Fruit fly (Drosophila melanogaster): Measurements from ENCODE around the gene SWIP.

The SWIP gene

DNA sequence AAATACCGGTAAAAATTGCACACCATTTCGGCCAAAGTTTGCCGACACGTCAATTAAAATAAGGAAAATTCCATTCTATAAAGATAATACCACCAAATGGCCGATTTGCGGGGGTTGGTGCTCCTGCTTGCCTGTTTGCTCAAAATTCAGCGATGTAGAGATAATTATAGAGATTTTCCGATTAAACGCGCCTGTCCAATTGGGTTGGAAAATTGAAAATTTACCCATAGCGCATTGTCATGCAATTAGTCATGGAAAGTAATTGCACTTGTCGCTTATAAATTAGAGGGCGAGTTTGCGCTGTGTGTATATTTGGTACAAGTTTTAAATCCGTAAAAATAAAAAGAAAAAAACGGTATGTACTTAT is 6.0 kb downstream of the SWIP start:
- TF ChIP-seq Myc (optimal IDR thresholded peaks at IDR 0.05) (no peak), h (optimal IDR thresholded peaks at IDR 0.05) (no peak), ttk (optimal IDR thresholded peaks at IDR 0.05) (no peak), psq (optimal IDR thresholded peaks at IDR 0.05) (no peak), insv (optimal IDR thresholded peaks at IDR 0.05) (no peak), Sin3A (optimal IDR thresholded peaks at IDR 0.05) (no peak)

DNA sequence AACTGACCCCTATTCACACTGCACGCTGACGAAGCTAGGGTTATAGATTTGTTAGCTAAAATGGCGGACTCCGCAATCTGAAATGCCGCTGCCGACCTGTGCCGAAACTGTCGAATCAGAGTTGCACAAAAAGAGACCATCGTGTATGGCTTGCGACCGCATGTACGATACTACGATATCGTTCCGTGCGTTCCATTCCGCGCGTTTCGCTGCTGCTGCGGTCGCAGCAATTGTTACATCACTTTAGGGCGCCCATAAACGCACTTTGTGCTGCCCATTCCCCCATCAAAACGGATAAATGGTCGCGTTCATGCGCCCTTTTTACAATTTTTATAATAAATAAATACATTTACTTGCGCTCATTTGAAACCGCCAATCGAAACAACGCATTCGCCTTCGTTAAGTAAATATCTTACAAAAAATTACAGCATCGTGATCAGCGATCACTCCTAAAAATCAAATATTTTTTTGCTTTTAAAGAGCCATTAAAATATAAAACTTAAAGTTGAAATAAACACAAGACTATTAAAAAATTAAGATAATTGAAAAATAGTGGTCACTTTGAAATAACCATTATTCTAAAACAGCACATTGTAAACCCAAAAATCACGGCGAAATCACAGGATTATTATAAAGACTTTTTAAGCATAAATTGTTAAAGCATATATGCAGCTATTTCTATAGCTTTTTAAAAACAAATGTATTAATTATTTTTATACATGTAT is 6.8 kb downstream of the SWIP start, which contains the start of gene Cyp1:
TSS of gene Cyp1 (minus strand) at position 174 of the 725 bp plus-strand sequence.
- TF ChIP-seq ttk (optimal IDR thresholded peaks at IDR 0.05), result no peak
- no peak for TF ChIP-seq Sin3A (optimal IDR thresholded peaks at IDR 0.05)
- TF ChIP-seq psq (optimal IDR thresholded peaks at IDR 0.05), result no peak
- no peak for TF ChIP-seq Myc (optimal IDR thresholded peaks at IDR 0.05)
- TF ChIP-seq h (optimal IDR thresholded peaks at IDR 0.05), result no peak
- TF ChIP-seq insv (optimal IDR thresholded peaks at IDR 0.05), result no peak

DNA sequence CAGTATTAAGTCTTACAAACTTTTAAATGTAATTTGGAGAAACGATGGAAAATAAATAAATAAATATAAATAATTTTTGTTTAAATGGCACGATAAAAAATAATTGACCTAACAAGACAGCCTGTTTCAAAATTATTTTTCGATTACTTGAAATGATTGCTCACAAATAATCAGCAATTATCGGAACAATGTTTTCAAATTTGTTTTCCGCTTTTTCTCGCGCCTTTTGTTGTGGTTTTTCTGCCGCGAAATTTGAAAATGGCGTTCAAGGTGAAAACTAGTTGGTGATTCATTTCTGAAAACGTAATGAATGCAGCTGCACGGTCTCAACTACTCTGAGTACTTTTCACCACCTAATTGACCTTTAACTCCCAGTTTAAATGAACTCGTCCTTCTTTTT is 7.5 kb downstream of the SWIP start:
- TF ChIP-seq Sin3A (optimal IDR thresholded peaks at IDR 0.05), result no peak

DNA sequence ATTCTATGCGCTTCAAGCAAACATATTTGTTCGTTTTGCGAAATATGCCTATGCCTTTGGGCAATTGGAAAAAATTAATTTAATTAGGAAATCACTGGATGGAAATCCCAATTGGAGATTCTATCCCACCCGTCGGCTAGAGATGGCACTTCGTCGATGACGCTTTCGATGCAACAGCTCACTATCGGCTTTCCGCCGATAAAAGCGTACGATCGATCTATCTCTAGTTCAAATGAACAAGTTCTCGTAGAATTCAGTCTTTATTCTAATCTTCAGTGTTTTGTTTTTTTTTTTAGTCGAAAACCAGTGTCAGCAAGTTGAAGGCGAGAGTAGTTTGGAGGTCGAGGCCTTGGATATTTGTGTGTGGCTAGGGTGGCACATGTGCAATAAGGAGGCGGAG is 9.6 kb downstream of the SWIP start, which contains the start of the genes CG9917 and CG32579:
TSS of gene CG9917 (minus strand) at position 169 of the 400 bp plus-strand sequence.
TSS of gene CG32579 (plus strand) at position 224 of the 400 bp plus-strand sequence.
- no peak for TF ChIP-seq Myc (optimal IDR thresholded peaks at IDR 0.05)
- TF ChIP-seq h (optimal IDR thresholded peaks at IDR 0.05), result no peak
- no peak for TF ChIP-seq Sin3A (optimal IDR thresholded peaks at IDR 0.05)
- no peak for TF ChIP-seq ttk (optimal IDR thresholded peaks at IDR 0.05)
- no peak for TF ChIP-seq psq (optimal IDR thresholded peaks at IDR 0.05)
- TF ChIP-seq insv (optimal IDR thresholded peaks at IDR 0.05), result no peak

DNA sequence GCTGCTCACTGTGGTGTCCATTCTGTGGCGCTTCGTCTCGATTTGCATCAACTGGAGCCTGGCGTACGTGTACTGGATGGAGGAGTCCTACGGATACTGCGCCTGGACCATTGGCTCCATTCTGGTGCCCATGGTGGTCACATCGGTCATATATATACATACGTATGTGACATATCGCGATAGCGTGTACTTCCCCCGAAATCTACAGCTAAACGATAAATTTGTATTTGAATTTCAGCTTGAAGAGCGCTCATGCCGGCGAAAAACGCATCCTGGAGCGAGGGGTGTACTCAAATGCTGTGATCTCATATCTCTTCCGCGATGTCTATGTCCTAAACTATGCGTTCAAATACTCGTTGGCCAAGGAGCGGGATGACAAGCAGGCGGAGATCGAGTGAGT is 10.0 kb downstream of the SWIP start:
- TF ChIP-seq Sin3A (optimal IDR thresholded peaks at IDR 0.05) (no peak), ttk (optimal IDR thresholded peaks at IDR 0.05) (no peak), h (optimal IDR thresholded peaks at IDR 0.05) (no peak), psq (optimal IDR thresholded peaks at IDR 0.05) (no peak), insv (optimal IDR thresholded peaks at IDR 0.05) (no peak), Myc (optimal IDR thresholded peaks at IDR 0.05) (no peak)

DNA sequence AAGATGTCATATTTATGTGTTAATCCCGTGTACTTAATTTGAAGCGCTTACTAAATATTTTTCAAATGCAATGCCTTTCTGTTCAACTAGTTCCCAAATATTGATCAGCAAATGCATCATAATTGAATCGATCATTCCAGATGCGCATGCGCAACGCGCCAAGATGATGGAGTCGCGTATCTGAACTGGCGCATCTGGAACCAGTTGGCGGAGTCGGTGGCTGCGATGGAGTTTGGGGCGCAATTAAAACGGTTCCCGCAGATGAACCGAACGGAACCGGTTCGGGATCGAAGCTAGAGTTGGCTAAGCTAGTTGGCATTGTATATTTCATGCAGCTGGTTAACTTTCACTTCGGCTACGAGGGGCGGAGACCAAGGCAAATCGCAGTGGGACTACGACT is 12.0 kb downstream of the SWIP start, which contains the start of gene CalpC:
TSS of gene CalpC (plus strand) at position 292 of the 400 bp plus-strand sequence.
- TF ChIP-seq Myc (optimal IDR thresholded peaks at IDR 0.05), result no peak
- no peak for TF ChIP-seq ttk (optimal IDR thresholded peaks at IDR 0.05)
- no peak for TF ChIP-seq h (optimal IDR thresholded peaks at IDR 0.05)
- no peak for TF ChIP-seq Sin3A (optimal IDR thresholded peaks at IDR 0.05)
- TF ChIP-seq insv (optimal IDR thresholded peaks at IDR 0.05), result no peak
- no peak for TF ChIP-seq psq (optimal IDR thresholded peaks at IDR 0.05)

DNA sequence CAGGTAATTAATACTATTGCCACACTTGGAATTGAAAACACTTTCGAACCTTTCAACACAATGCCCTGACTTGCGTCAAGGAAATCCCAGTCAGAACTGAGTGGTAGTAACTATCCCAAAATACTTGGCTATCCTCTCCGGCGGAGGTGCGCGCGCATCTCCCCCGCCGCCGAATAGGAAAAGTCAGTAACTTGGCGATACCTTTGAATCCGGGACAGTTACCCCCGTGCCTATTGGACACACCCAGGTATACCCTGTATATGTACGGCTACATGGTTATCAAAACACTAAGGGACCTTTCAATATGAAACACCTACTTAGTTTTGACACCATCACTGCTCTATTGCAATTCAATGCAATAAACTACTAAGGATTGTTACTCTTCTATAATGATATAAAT is 17.1 kb downstream of the SWIP start, which contains the start of gene CG9919:
TSS of gene CG9919 (minus strand) at position 101 of the 400 bp plus-strand sequence.
- no peak for TF ChIP-seq h (optimal IDR thresholded peaks at IDR 0.05)
- TF ChIP-seq Myc (optimal IDR thresholded peaks at IDR 0.05), result no peak
- TF ChIP-seq insv (optimal IDR thresholded peaks at IDR 0.05), result no peak
- no peak for TF ChIP-seq psq (optimal IDR thresholded peaks at IDR 0.05)
- TF ChIP-seq ttk (optimal IDR thresholded peaks at IDR 0.05), result no peak
- TF ChIP-seq Sin3A (optimal IDR thresholded peaks at IDR 0.05), result no peak

DNA sequence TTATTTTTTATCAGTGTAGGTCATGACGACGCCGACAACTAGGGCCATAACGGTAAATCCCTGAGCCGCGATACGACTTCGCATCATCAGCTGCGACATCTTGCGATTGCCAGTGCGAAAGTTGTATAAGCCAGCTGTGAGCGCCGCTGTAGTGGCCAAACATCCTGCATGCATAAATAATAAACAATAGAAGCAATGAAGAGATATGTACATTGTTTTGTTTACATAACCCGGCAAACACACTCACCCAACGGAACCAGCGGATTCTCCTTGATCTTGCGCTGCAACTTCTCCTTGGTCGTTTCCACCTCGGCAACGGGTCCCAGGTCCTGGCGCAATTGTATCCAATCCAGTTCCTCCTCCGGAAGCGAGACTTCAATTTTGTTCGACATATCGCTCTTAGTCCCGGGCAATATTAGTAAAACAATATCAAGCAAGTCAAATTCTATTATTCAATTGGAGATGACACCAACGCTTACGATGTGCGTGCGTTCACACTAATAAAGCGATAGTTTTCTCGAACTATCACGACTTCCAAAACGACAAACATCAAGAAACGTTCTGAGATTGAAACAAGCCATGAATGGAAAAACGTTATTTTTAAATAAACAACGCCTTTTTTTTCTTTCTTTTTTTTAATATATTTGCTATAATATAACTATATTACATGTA is 18.2 kb downstream of the SWIP start:
- no peak for TF ChIP-seq h (optimal IDR thresholded peaks at IDR 0.05)
- TF ChIP-seq Myc (optimal IDR thresholded peaks at IDR 0.05), result no peak
- no peak for TF ChIP-seq insv (optimal IDR thresholded peaks at IDR 0.05)
- TF ChIP-seq ttk (optimal IDR thresholded peaks at IDR 0.05), result no peak
- no peak for TF ChIP-seq Sin3A (optimal IDR thresholded peaks at IDR 0.05)
- no peak for TF ChIP-seq psq (optimal IDR thresholded peaks at IDR 0.05)

DNA sequence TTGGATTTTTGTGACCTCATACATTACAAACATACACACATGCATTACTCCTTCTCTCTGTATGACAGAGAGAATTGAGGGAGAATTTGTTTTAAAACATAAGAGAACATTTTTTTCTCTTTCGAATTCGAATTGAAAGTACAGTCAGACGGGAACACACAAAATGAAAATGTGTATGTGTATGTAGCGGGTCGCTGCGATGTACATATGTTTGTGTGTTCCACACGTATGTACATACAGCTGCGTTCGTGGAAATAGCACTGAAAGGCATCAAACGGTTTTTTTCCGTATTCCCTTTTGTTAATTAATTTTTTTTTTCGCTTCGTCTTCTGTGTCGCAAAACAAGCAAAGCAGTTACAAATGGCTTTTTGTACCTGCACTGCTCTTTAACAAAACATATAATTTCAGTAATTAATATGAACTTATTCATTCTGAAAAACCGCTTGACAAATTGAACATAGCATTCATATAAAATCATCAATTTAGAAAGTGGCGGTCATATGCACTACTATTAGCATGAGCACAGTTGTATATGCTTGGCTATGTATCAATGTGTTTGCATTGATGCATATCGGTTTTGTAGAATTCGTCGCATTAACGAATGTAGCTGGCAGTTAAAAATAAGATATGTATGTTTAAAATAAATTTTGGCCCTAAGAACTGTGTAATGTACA is 19.2 kb downstream of the SWIP start:
- TF ChIP-seq Sin3A (optimal IDR thresholded peaks at IDR 0.05) (no peak), psq (optimal IDR thresholded peaks at IDR 0.05) (no peak), ttk (optimal IDR thresholded peaks at IDR 0.05) (no peak), insv (optimal IDR thresholded peaks at IDR 0.05) (no peak), h (optimal IDR thresholded peaks at IDR 0.05) (no peak), Myc (optimal IDR thresholded peaks at IDR 0.05) (no peak)

DNA sequence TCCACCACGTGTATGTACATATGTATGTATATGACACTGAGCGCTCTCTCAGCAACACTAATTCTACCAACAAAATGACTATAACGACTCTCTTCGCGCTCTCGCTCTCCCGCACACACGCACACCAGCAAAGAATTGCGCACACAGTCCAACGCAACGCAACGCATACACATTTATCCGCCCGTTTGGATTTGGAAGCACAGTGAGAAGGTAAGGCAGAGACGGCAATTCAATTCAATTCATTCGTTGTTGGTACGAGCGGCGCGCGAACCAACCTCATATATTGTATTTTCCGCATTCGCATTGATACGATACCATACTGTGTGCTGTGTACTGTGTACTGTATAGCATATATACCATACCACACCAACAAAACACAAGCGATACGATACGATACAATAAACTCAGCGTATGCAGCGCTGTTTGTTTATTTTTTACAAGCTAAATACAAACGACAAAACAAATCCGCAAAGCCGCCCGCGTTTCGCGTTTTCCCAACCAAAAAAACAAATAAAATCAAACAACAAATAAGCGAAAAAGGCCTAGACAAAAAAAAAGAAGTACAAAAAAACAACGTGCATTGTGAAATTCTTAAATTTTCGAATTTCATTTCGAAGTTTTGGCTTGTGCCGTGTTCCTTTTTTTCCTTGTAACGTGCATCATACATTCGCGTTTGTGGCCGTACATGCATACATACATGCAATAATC is 20.1 kb downstream of the SWIP start, which contains the start of the genes CG9921 and Dsp1:
TSS of gene CG9921 (minus strand) at position 167 of the 708 bp plus-strand sequence.
TSS of gene Dsp1 (plus strand) at position 179 of the 708 bp plus-strand sequence.
- no peak for TF ChIP-seq Myc (optimal IDR thresholded peaks at IDR 0.05)
- no peak for TF ChIP-seq h (optimal IDR thresholded peaks at IDR 0.05)
- no peak for TF ChIP-seq insv (optimal IDR thresholded peaks at IDR 0.05)
- TF ChIP-seq ttk (optimal IDR thresholded peaks at IDR 0.05), result no peak
- no peak for TF ChIP-seq psq (optimal IDR thresholded peaks at IDR 0.05)
- TF ChIP-seq Sin3A (optimal IDR thresholded peaks at IDR 0.05), result no peak

DNA sequence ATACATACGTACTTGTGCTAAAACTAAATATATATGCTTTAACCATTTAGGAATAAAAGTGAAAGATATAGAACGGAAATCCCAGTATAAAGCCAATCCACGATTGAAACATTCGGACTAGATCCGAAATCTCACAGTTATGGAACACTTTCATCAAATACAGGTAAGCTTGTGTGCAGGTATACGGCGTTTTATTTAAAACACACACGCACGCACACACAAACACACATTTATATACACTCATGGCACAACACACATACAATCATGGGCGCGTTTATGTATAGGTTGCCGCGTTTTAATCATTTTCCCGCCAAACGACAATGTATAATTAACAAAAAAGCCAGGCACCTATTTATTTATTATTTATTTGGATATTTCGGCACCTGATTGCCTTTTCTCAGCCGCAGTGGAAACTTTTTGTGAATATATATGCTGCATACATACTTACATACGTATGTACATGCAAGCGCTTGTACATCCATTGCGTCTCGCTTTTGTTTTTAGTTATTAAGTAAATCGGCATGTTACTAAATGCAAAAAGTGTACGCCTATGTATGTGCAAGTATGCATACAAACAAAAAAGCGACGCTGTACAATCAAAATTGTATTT is 20.8 kb downstream of the SWIP start:
- TF ChIP-seq h (optimal IDR thresholded peaks at IDR 0.05) (no peak), Sin3A (optimal IDR thresholded peaks at IDR 0.05) (no peak), ttk (optimal IDR thresholded peaks at IDR 0.05) (no peak), insv (optimal IDR thresholded peaks at IDR 0.05) (no peak), Myc (optimal IDR thresholded peaks at IDR 0.05) (no peak), psq (optimal IDR thresholded peaks at IDR 0.05) (no peak)
